Worm (Caenorhabditis elegans) whole organism, young adult: Measurements from ENCODE around the gene ent-7.

ENCODE experiments used
- B0019.2 ChIP-seq: fragments of 200-800 bp; sonication (Bioruptor generic); conservative IDR thresholded peaks from 2 replicates; pipeline ENCODE4 v1.3.6; 2022; ENCODE audit warnings: missing genetic modification reagents, missing genetic modification characterization, missing compliant biosample characterization
- B0336.3 ChIP-seq: fragments of 200-800 bp; sonication (Bioruptor generic); IDR thresholded peaks from 2 replicates; pipeline ENCODE4 v1.3.6; 2022; ENCODE audit warnings: missing genetic modification characterization, missing compliant biosample characterization
- C06A6.2 ChIP-seq: fragments of 200-800 bp; sonication (Bioruptor generic); conservative IDR thresholded peaks from 2 replicates; pipeline ENCODE4 v1.3.6; 2022; ENCODE audit warnings: missing genetic modification characterization, missing compliant biosample characterization
- F10E7.11 ChIP-seq: sonication (generic microtip); optimal IDR thresholded peaks from 2 replicates; lab custom pipeline; 2017; ENCODE audit warnings: mild to moderate bottlenecking, missing genetic modification characterization, moderate library complexity, missing compliant biosample characterization
- F49E8.2 ChIP-seq: sonication (generic microtip); optimal IDR thresholded peaks from 3 replicates; lab custom pipeline; 2017; ENCODE audit warnings: missing genetic modification characterization, mild to moderate bottlenecking, missing compliant biosample characterization, antibody characterized with exemption, moderate library complexity; ENCODE audit not compliant: insufficient read depth
- ama-1 ChIP-seq, 3 experiments: fragments of 150-350 bp in 1 of 3; sonication (generic microtip) in 2 of 3; optimal IDR thresholded peaks; 2 replicates each; lab custom pipeline; 2014 to 2018; ENCODE audit warnings: missing biosample characterization in 2 of 3, missing genetic modification characterization in 2 of 3, missing genetic modification reagents in 2 of 3
- aptf-2 ChIP-seq: fragments of 200-800 bp; sonication (Bioruptor generic); conservative IDR thresholded peaks from 2 replicates; pipeline ENCODE4 v1.3.6; 2022; ENCODE audit warnings: missing genetic modification reagents, missing genetic modification characterization, missing compliant biosample characterization
- athp-1 ChIP-seq: sonication (generic microtip); optimal IDR thresholded peaks from 2 replicates; lab custom pipeline; 2017; ENCODE audit warnings: mild to moderate bottlenecking, missing genetic modification characterization, missing compliant biosample characterization
- attf-3 ChIP-seq: fragments of 200-800 bp; sonication (Bioruptor generic); conservative IDR thresholded peaks from 2 replicates; pipeline ENCODE4 v1.3.6; 2022; ENCODE audit warnings: missing genetic modification reagents, missing genetic modification characterization, missing compliant biosample characterization
- bed-2 ChIP-seq: fragments of 200-800 bp; sonication (Bioruptor generic); IDR thresholded peaks from 2 replicates; pipeline ENCODE4 v1.3.6; 2022; ENCODE audit warnings: missing genetic modification reagents, missing genetic modification characterization, missing compliant biosample characterization
- cebp-1 ChIP-seq, 2 experiments: fragments of 200-800 bp in 1 of 2; sonication (Bioruptor generic) in 1 of 2; sonication (generic microtip) in 1 of 2; IDR thresholded peaks in 1 of 2; optimal IDR thresholded peaks in 1 of 2; 2 replicates each; pipeline versions ENCODE4 v1.3.6 to Lab custom; 2017 to 2022; ENCODE audit warnings: missing compliant biosample characterization in 2 of 2, missing genetic modification characterization in 2 of 2, mild to moderate bottlenecking in 1 of 2, missing genetic modification reagents in 1 of 2, moderate library complexity in 1 of 2
- ceh-100 ChIP-seq: fragments of 200-800 bp; sonication (Bioruptor generic); IDR thresholded peaks from 2 replicates; pipeline ENCODE4 v1.3.6; 2022; ENCODE audit warnings: missing genetic modification reagents, missing genetic modification characterization, missing compliant biosample characterization
- ceh-91 ChIP-seq: fragments of 200-800 bp; sonication (Bioruptor generic); IDR thresholded peaks from 2 replicates; pipeline ENCODE4 v1.3.6; 2022; ENCODE audit warnings: missing genetic modification reagents, missing genetic modification characterization, missing compliant biosample characterization
- die-1 ChIP-seq: sonication (generic microtip); optimal IDR thresholded peaks from 2 replicates; lab custom pipeline; 2016; ENCODE audit warnings: missing genotype, mild to moderate bottlenecking, missing genetic modification characterization, missing compliant biosample characterization
- dox-1 ChIP-seq: fragments of 200-800 bp; sonication (Bioruptor generic); IDR thresholded peaks from 2 replicates; pipeline ENCODE4 v1.3.6; 2022; ENCODE audit warnings: missing genetic modification reagents, missing genetic modification characterization, missing compliant biosample characterization
- dpl-1 ChIP-seq: fragments of 150-350 bp; optimal IDR thresholded peaks from 2 replicates; lab custom pipeline; 2014; ENCODE audit warnings: missing biosample characterization, missing genetic modification reagents, missing genetic modification characterization
- him-1 ChIP-seq: sonication (generic microtip); optimal IDR thresholded peaks from 2 replicates; lab custom pipeline; 2016; ENCODE audit warnings: missing genotype, missing genetic modification reagents, missing genetic modification characterization, missing compliant biosample characterization
- hmg-1.2 ChIP-seq: fragments of 200-800 bp; sonication (Bioruptor generic); IDR thresholded peaks from 2 replicates; pipeline ENCODE4 v1.3.6; 2022; ENCODE audit warnings: missing genetic modification reagents, missing genetic modification characterization, missing compliant biosample characterization
- hrde-1 ChIP-seq: sonication (generic microtip); optimal IDR thresholded peaks from 2 replicates; lab custom pipeline; 2016; ENCODE audit warnings: missing genetic modification characterization, mild to moderate bottlenecking, missing compliant biosample characterization, moderate library complexity, missing genotype, missing genetic modification reagents, borderline replicate concordance
- hsf-1 ChIP-seq: fragments of 200-800 bp; sonication (Bioruptor generic); IDR thresholded peaks from 2 replicates; pipeline ENCODE4 v1.3.6; 2022; ENCODE audit warnings: missing genetic modification reagents, missing genetic modification characterization, missing compliant biosample characterization
- lin-54 ChIP-seq: fragments of 200-800 bp; sonication (Bioruptor generic); optimal IDR thresholded peaks from 2 replicates; lab custom pipeline; 2018; ENCODE audit warnings: mild to moderate bottlenecking, missing genetic modification characterization, missing compliant biosample characterization
- lsl-1 ChIP-seq: fragments of 200-800 bp; sonication (Bioruptor generic); optimal IDR thresholded peaks from 2 replicates; lab custom pipeline; 2018; ENCODE audit warnings: mild to moderate bottlenecking, missing genetic modification characterization, moderate library complexity, missing compliant biosample characterization
- madf-10 ChIP-seq: sonication (generic microtip); optimal IDR thresholded peaks from 2 replicates; lab custom pipeline; 2016; ENCODE audit warnings: mild to moderate bottlenecking, missing genetic modification characterization, missing compliant biosample characterization
- madf-3 ChIP-seq: fragments of 200-800 bp; sonication (Bioruptor generic); IDR thresholded peaks from 2 replicates; pipeline ENCODE4 v1.3.6; 2022; ENCODE audit warnings: missing genetic modification reagents, missing genetic modification characterization, missing compliant biosample characterization
- madf-6 ChIP-seq: fragments of 200-800 bp; sonication (Bioruptor generic); IDR thresholded peaks from 2 replicates; pipeline ENCODE4 v1.3.6; 2022; ENCODE audit warnings: missing genetic modification reagents, missing genetic modification characterization, missing compliant biosample characterization
- madf-8 ChIP-seq: fragments of 200-800 bp; sonication (Bioruptor generic); conservative IDR thresholded peaks from 2 replicates; pipeline ENCODE4 v1.3.6; 2022; ENCODE audit warnings: missing genetic modification reagents, missing genetic modification characterization, missing compliant biosample characterization
- nfya-1 ChIP-seq: sonication (generic microtip); optimal IDR thresholded peaks from 2 replicates; lab custom pipeline; 2017; ENCODE audit warnings: antibody characterized with exemption, missing compliant biosample characterization, missing genetic modification characterization, borderline replicate concordance; ENCODE audit not compliant: insufficient read depth
- nfya-2 ChIP-seq: fragments of 200-800 bp; sonication (Bioruptor generic); IDR thresholded peaks from 2 replicates; pipeline ENCODE4 v1.3.6; 2022; ENCODE audit warnings: missing genetic modification reagents, missing genetic modification characterization, missing compliant biosample characterization
- nfyb-1 ChIP-seq: fragments of 200-800 bp; sonication (Bioruptor generic); IDR thresholded peaks from 2 replicates; pipeline ENCODE4 v1.3.6; 2022; ENCODE audit warnings: missing genetic modification reagents, missing genetic modification characterization, missing compliant biosample characterization
- nhr-27 ChIP-seq: fragments of 200-800 bp; sonication (Bioruptor generic); optimal IDR thresholded peaks from 2 replicates; lab custom pipeline; 2018; ENCODE audit warnings: mild to moderate bottlenecking, missing genetic modification characterization, moderate library complexity, missing compliant biosample characterization
- nhr-90 ChIP-seq: sonication (generic microtip); optimal IDR thresholded peaks from 2 replicates; lab custom pipeline; 2016; ENCODE audit warnings: missing genotype, mild to moderate bottlenecking, missing genetic modification characterization, missing compliant biosample characterization
- pbrm-1 ChIP-seq: fragments of 200-800 bp; sonication (Bioruptor generic); IDR thresholded peaks from 2 replicates; pipeline ENCODE4 v1.3.6; 2022; ENCODE audit warnings: missing genetic modification reagents, missing genetic modification characterization, missing compliant biosample characterization
- rcor-1 ChIP-seq: fragments of 200-800 bp; sonication (Bioruptor generic); IDR thresholded peaks from 2 replicates; pipeline ENCODE4 v1.3.6; 2022; ENCODE audit warnings: missing genetic modification reagents, missing genetic modification characterization, missing compliant biosample characterization
- snpc-1.1 ChIP-seq: sonication (generic microtip); optimal IDR thresholded peaks from 2 replicates; lab custom pipeline; 2017; ENCODE audit warnings: missing genetic modification characterization, mild to moderate bottlenecking, missing compliant biosample characterization, antibody characterized with exemption, moderate library complexity, missing genotype, missing genetic modification reagents; ENCODE audit not compliant: insufficient read depth
- tbp1 ChIP-seq: fragments of 200-800 bp; sonication (Bioruptor generic); optimal IDR thresholded peaks from 2 replicates; lab custom pipeline; 2018; ENCODE audit warnings: mild to moderate bottlenecking, missing genetic modification characterization, missing compliant biosample characterization
- tlf-1 ChIP-seq: fragments of 200-800 bp; sonication (Bioruptor generic); optimal IDR thresholded peaks from 2 replicates; lab custom pipeline; 2018; ENCODE audit warnings: mild to moderate bottlenecking, missing genetic modification characterization, missing compliant biosample characterization
- unc-62 ChIP-seq: fragments of 150-350 bp; optimal IDR thresholded peaks from 2 replicates; lab custom pipeline; 2014; ENCODE audit warnings: missing biosample characterization, missing genetic modification reagents, missing genetic modification characterization
- xnd-1 ChIP-seq: sonication (generic microtip); optimal IDR thresholded peaks from 2 replicates; lab custom pipeline; 2016; ENCODE audit warnings: missing genotype, missing genetic modification reagents, missing genetic modification characterization, missing compliant biosample characterization
- ztf-22 ChIP-seq: fragments of 200-800 bp; sonication (Bioruptor generic); optimal IDR thresholded peaks from 2 replicates; lab custom pipeline; 2018; ENCODE audit warnings: mild to moderate bottlenecking, missing genetic modification characterization, moderate library complexity, missing compliant biosample characterization
- ztf-3 ChIP-seq: fragments of 200-800 bp; sonication (Bioruptor generic); optimal IDR thresholded peaks from 2 replicates; lab custom pipeline; 2018; ENCODE audit warnings: mild to moderate bottlenecking, missing genetic modification characterization, missing compliant biosample characterization

ent-7 gene

DNA sequence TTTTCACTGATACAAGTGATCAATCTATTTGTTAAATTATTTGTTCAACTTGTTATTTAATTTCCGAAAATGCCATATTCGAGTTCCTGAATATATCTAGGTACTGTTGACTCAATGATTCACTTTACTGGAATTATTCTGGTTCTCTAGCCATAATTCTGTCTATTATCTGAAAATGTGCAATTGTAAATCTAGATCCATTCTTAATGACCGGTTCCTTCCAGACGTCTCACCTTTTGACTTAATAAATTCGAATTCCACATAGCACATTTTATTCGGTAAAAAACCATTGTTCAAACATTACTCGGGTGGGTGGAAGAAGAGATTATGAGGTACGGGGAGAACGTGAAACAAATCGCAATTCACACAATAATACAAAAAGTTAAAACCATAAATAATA is 27.7 kb upstream of the ent-7 start:
- TF ChIP-seq nfyb-1 (GFP tag; lab: Robert Waterston, UW) (peak; percentile 37; the same call in 1 of the 2 replicates), madf-3 (GFP tag; lab: Robert Waterston, UW) (peak; percentile 52; the same call in 1 of the 2 replicates), lin-54 (GFP tag; lab: Kevin White, UChicago) (peak; percentile 5), C06A6.2 (GFP tag; lab: Robert Waterston, UW) (no peak), ceh-91 (GFP tag; lab: Robert Waterston, UW) (0 out of 2 replicates have a peak, but pooled peaks have one; percentile 9), ama-1 (optimal IDR thresholded peaks at IDR 0.05; lab: Kevin White, UChicago) (no peak), ama-1 (GFP tag; optimal IDR thresholded peaks at IDR 0.05; lab: Kevin White, UChicago) (peak in 1 of 2 experiments; percentile 23), ztf-3 (no peak), hmg-1.2 (GFP tag; lab: Robert Waterston, UW) (peak; percentile 9; the same call in 1 of the 2 replicates), xnd-1 (tag; lab: Kevin White, UChicago) (no peak), nfya-2 (GFP tag; lab: Robert Waterston, UW) (no peak), madf-10 (tag; lab: Kevin White, UChicago) (no peak), attf-3 (no peak), hrde-1 (tag; lab: Kevin White, UChicago) (peak; percentile 57), dox-1 (GFP tag; lab: Robert Waterston, UW) (no peak), nfya-1 (tag; lab: Kevin White, UChicago) (no peak), bed-2 (GFP tag; lab: Robert Waterston, UW) (no peak), nhr-90 (tag; lab: Kevin White, UChicago) (no peak), ztf-22 (no peak), aptf-2 (GFP tag; lab: Robert Waterston, UW) (no peak), him-1 (tag; lab: Kevin White, UChicago) (peak; percentile 43), tlf-1 (GFP tag; lab: Kevin White, UChicago) (peak; percentile 36), tbp1 (GFP tag; lab: Kevin White, UChicago) (peak; percentile 10), F10E7.11 (tag; lab: Kevin White, UChicago) (no peak), unc-62 (GFP tag; lab: Kevin White, UChicago) (no peak), madf-8 (GFP tag; lab: Robert Waterston, UW) (no peak), athp-1 (tag; lab: Kevin White, UChicago) (no peak), lsl-1 (GFP tag; lab: Kevin White, UChicago) (no peak), pbrm-1 (GFP tag; lab: Robert Waterston, UW) (0 out of 2 replicates have a peak, but pooled peaks have one; percentile 26), cebp-1 (GFP tag; IDR thresholded peaks at IDR 0.05; lab: Robert Waterston, UW) (no peak), cebp-1 (tag; optimal IDR thresholded peaks at IDR 0.05; lab: Kevin White, UChicago) (peak; percentile 26), B0336.3 (GFP tag; lab: Robert Waterston, UW) (peak; percentile 70), rcor-1 (GFP tag; lab: Robert Waterston, UW) (no peak), dpl-1 (GFP tag; lab: Kevin White, UChicago) (no peak), hsf-1 (GFP tag; lab: Robert Waterston, UW) (no peak), die-1 (tag; lab: Kevin White, UChicago) (no peak), nhr-27 (tag; lab: Kevin White, UChicago) (no peak), ceh-100 (GFP tag; lab: Robert Waterston, UW) (peak; percentile 10; the same call in 1 of the 2 replicates), snpc-1.1 (no peak), F49E8.2 (tag; lab: Kevin White, UChicago) (no peak), B0019.2 (no peak), madf-6 (GFP tag; lab: Robert Waterston, UW) (peak; percentile 41; the same call in 1 of the 2 replicates)
